Fruit fly (Drosophila melanogaster) whole organism, embryonic: ENCODE data around the gene CG8173.

ENCODE experiments used
- CG10274 ChIP-seq: fragments of 200-800 bp; sonication (Bioruptor generic); optimal IDR thresholded peaks from 3 replicates; lab custom pipeline; 2017; ENCODE audit warnings: missing biosample characterization, mild to moderate bottlenecking, missing genetic modification characterization
- CG10366 ChIP-seq: fragments of 200-800 bp; sonication (Bioruptor generic); IDR thresholded peaks from 2 replicates; pipeline ENCODE4 v1.3.6; 2022; ENCODE audit warnings: missing biosample characterization, missing genetic modification characterization
- CG11085 ChIP-seq: fragments of 200-800 bp; sonication (Bioruptor generic); IDR thresholded peaks from 2 replicates; pipeline ENCODE4 v1.3.6; 2022; ENCODE audit warnings: missing biosample characterization, missing genetic modification characterization
- CG12236 ChIP-seq: fragments of 200-800 bp; sonication (Bioruptor generic); optimal IDR thresholded peaks from 2 replicates; lab custom pipeline; 2016; ENCODE audit warnings: missing biosample characterization, missing genetic modification characterization
- CG14441 ChIP-seq: fragments of 200-800 bp; sonication (Bioruptor generic); IDR thresholded peaks from 2 replicates; pipeline ENCODE4 v1.3.6; 2022; ENCODE audit warnings: missing biosample characterization, missing genetic modification characterization
- CG14860 ChIP-seq: fragments of 200-800 bp; sonication (Bioruptor generic); IDR thresholded peaks from 3 replicates; pipeline ENCODE4 v1.3.6; 2022; ENCODE audit warnings: missing biosample characterization, missing genetic modification characterization; ENCODE audit not compliant: partially characterized antibody
- CG17328 ChIP-seq: fragments of 200-800 bp; sonication (Bioruptor generic); IDR thresholded peaks from 2 replicates; pipeline ENCODE4 v1.3.6; 2022; ENCODE audit warnings: missing biosample characterization, missing genetic modification characterization
- CG17359 ChIP-seq: fragments of 200-800 bp; sonication (Bioruptor generic); optimal IDR thresholded peaks from 3 replicates; lab custom pipeline; 2018; ENCODE audit warnings: missing biosample characterization, mild to moderate bottlenecking, missing genetic modification characterization, moderate library complexity
- CG2120 ChIP-seq: fragments of 200-800 bp; sonication (Bioruptor generic); optimal IDR thresholded peaks from 3 replicates; lab custom pipeline; 2016; ENCODE audit warnings: missing biosample characterization, missing genetic modification characterization
- CG4707 ChIP-seq: fragments of 200-800 bp; sonication (Bioruptor generic); optimal IDR thresholded peaks from 2 replicates; lab custom pipeline; 2018; ENCODE audit warnings: missing biosample characterization, mild to moderate bottlenecking, missing genetic modification characterization, moderate library complexity
- CG5180 ChIP-seq: fragments of 200-800 bp; sonication (Bioruptor generic); optimal IDR thresholded peaks from 3 replicates; lab custom pipeline; 2017; ENCODE audit warnings: missing biosample characterization, missing genetic modification characterization, mild to moderate bottlenecking, moderate library complexity, missing genetic modification reagents
- CG7271 ChIP-seq: fragments of 200-800 bp; sonication (Bioruptor generic); optimal IDR thresholded peaks from 2 replicates; lab custom pipeline; 2018; ENCODE audit warnings: missing biosample characterization, mild to moderate bottlenecking, missing genetic modification characterization, moderate library complexity
- CG7928 ChIP-seq: fragments of 200-800 bp; sonication (Bioruptor generic); optimal IDR thresholded peaks from 2 replicates; lab custom pipeline; 2017; ENCODE audit warnings: missing biosample characterization, mild to moderate bottlenecking, missing genetic modification characterization
- H2.0 ChIP-seq: fragments of 200-800 bp; sonication (Bioruptor generic); IDR thresholded peaks from 2 replicates; pipeline ENCODE4 v1.3.6; 2022; ENCODE audit warnings: missing biosample characterization, missing genetic modification characterization
- HLHmδ ChIP-seq: fragments of 200-800 bp; sonication (Bioruptor generic); optimal IDR thresholded peaks from 2 replicates; lab custom pipeline; 2018; ENCODE audit warnings: missing biosample characterization, mild to moderate bottlenecking, missing genetic modification characterization, moderate library complexity
- Hr39 ChIP-seq: fragments of >200 bp; optimal IDR thresholded peaks from 2 replicates; lab custom pipeline; 2017
- Hr51 ChIP-seq, 2 experiments: fragments of 200-800 bp; sonication (Bioruptor generic); optimal IDR thresholded peaks; 2 replicates in 1 of 2; 3 replicates in 1 of 2; lab custom pipeline; 2016 to 2018; ENCODE audit warnings: missing biosample characterization in 2 of 2, missing genetic modification characterization in 2 of 2, mild to moderate bottlenecking in 1 of 2, moderate library complexity in 1 of 2
- Kr ChIP-seq: fragments of 200-800 bp; sonication (Bioruptor generic); optimal IDR thresholded peaks from 2 replicates; lab custom pipeline; 2017; ENCODE audit warnings: missing biosample characterization, mild to moderate bottlenecking, missing genetic modification characterization
- Oli ChIP-seq: fragments of 200-800 bp; sonication (Bioruptor generic); optimal IDR thresholded peaks from 2 replicates; lab custom pipeline; 2018; ENCODE audit warnings: missing biosample characterization, mild to moderate bottlenecking, missing genetic modification characterization, moderate library complexity
- Ravus ChIP-seq: fragments of 200-800 bp; sonication (Bioruptor generic); IDR thresholded peaks from 2 replicates; pipeline ENCODE4 v1.3.6; 2022; ENCODE audit warnings: missing biosample characterization, missing genetic modification characterization
- Rfx ChIP-seq: fragments of 200-800 bp; sonication (Bioruptor generic); IDR thresholded peaks from 2 replicates; pipeline ENCODE4 v1.3.6; 2022; ENCODE audit warnings: missing biosample characterization, missing genetic modification characterization
- Stat92E ChIP-seq, 3 experiments: fragments of >200 bp in 2 of 3; fragments of 200-800 bp in 1 of 3; sonication (Bioruptor generic) in 1 of 3; optimal IDR thresholded peaks; 2 replicates each; lab custom pipeline; 2017 to 2019; ENCODE audit warnings: missing biosample characterization in 3 of 3, missing genetic modification characterization in 3 of 3, mild to moderate bottlenecking in 1 of 3, moderate library complexity in 1 of 3
- al ChIP-seq: fragments of 200-800 bp; sonication (Bioruptor generic); IDR thresholded peaks from 2 replicates; pipeline ENCODE4 v1.3.6; 2022; ENCODE audit warnings: missing biosample characterization, missing genetic modification characterization
- bigmax ChIP-seq: fragments of 200-800 bp; sonication (Bioruptor generic); optimal IDR thresholded peaks from 2 replicates; lab custom pipeline; 2018; ENCODE audit warnings: missing biosample characterization, mild to moderate bottlenecking, missing genetic modification characterization
- caup ChIP-seq: fragments of 200-800 bp; sonication (Bioruptor generic); optimal IDR thresholded peaks from 3 replicates; lab custom pipeline; 2017; ENCODE audit warnings: missing biosample characterization, mild to moderate bottlenecking, missing genetic modification characterization, moderate library complexity; ENCODE audit not compliant: severe bottlenecking
- cg ChIP-seq: fragments of 200-800 bp; sonication (Bioruptor generic); optimal IDR thresholded peaks from 3 replicates; lab custom pipeline; 2019; ENCODE audit warnings: missing biosample characterization, mild to moderate bottlenecking, missing genetic modification characterization, moderate library complexity
- crc ChIP-seq: fragments of 200-800 bp; sonication (Bioruptor generic); optimal IDR thresholded peaks from 2 replicates; lab custom pipeline; 2016; ENCODE audit warnings: missing biosample characterization, missing genetic modification characterization
- cwo ChIP-seq: fragments of 200-800 bp; sonication (Bioruptor generic); optimal IDR thresholded peaks from 3 replicates; lab custom pipeline; 2017; ENCODE audit warnings: missing biosample characterization, missing genetic modification characterization, mild to moderate bottlenecking, moderate library complexity, missing genetic modification reagents
- da ChIP-seq: fragments of 200-800 bp; sonication (Bioruptor generic); optimal IDR thresholded peaks from 2 replicates; lab custom pipeline; 2016; ENCODE audit warnings: missing biosample characterization, missing genetic modification characterization
- dpn ChIP-seq, 2 experiments: fragments of 200-800 bp; sonication (Bioruptor generic); optimal IDR thresholded peaks; 3 replicates each; lab custom pipeline; 2016; ENCODE audit warnings: missing biosample characterization in 2 of 2, missing genetic modification characterization in 2 of 2
- en ChIP-seq: fragments of 200-800 bp; sonication (Bioruptor generic); optimal IDR thresholded peaks from 2 replicates; lab custom pipeline; 2016; ENCODE audit warnings: missing biosample characterization, missing genetic modification characterization
- exex ChIP-seq: fragments of 200-800 bp; sonication (Bioruptor generic); optimal IDR thresholded peaks from 4 replicates; lab custom pipeline; 2018; ENCODE audit warnings: missing biosample characterization, mild to moderate bottlenecking, missing genetic modification characterization, moderate library complexity
- gem ChIP-seq: fragments of 200-800 bp; sonication (Bioruptor generic); optimal IDR thresholded peaks from 2 replicates; lab custom pipeline; 2019; ENCODE audit warnings: missing biosample characterization, mild to moderate bottlenecking, missing genetic modification characterization, moderate library complexity
- knrl ChIP-seq: fragments of 200-800 bp; sonication (Bioruptor generic); IDR thresholded peaks from 3 replicates; pipeline ENCODE4 v1.3.6; 2022; ENCODE audit warnings: missing biosample characterization, missing genetic modification characterization; ENCODE audit not compliant: partially characterized antibody
- lbe ChIP-seq: fragments of 200-800 bp; sonication (Bioruptor generic); optimal IDR thresholded peaks from 2 replicates; lab custom pipeline; 2016; ENCODE audit warnings: missing biosample characterization, mild to moderate bottlenecking, missing genetic modification characterization
- maf-S ChIP-seq: fragments of 200-800 bp; sonication (Bioruptor generic); optimal IDR thresholded peaks from 2 replicates; lab custom pipeline; 2016; ENCODE audit warnings: missing biosample characterization, missing genetic modification characterization
- nerfin-2 ChIP-seq: fragments of 200-800 bp; sonication (Bioruptor generic); IDR thresholded peaks from 2 replicates; pipeline ENCODE4 v1.3.6; 2022; ENCODE audit warnings: missing biosample characterization, missing genetic modification characterization; ENCODE audit not compliant: partially characterized antibody
- oc ChIP-seq: fragments of 200-800 bp; sonication (Bioruptor generic); optimal IDR thresholded peaks from 2 replicates; lab custom pipeline; 2018; ENCODE audit warnings: missing biosample characterization, mild to moderate bottlenecking, missing genetic modification characterization, moderate library complexity
- otp ChIP-seq: fragments of 200-800 bp; sonication (Bioruptor generic); IDR thresholded peaks from 3 replicates; pipeline ENCODE4, ENCODE4 v1.3.6; 2022; ENCODE audit warnings: missing biosample characterization, missing genetic modification characterization
- pfk ChIP-seq: fragments of 200-800 bp; sonication (Bioruptor generic); optimal IDR thresholded peaks from 2 replicates; lab custom pipeline; 2018; ENCODE audit warnings: missing biosample characterization, mild to moderate bottlenecking, missing genetic modification characterization, moderate library complexity
- pita ChIP-seq: fragments of 200-800 bp; sonication (Bioruptor generic); optimal IDR thresholded peaks from 2 replicates; lab custom pipeline; 2017; ENCODE audit warnings: missing biosample characterization, mild to moderate bottlenecking, missing genetic modification characterization
- pros ChIP-seq: fragments of 200-800 bp; sonication (Bioruptor generic); optimal IDR thresholded peaks from 3 replicates; lab custom pipeline; 2019; ENCODE audit warnings: missing biosample characterization, mild to moderate bottlenecking, missing genetic modification characterization, moderate library complexity
- pzg ChIP-seq: fragments of 200-800 bp; sonication (Bioruptor generic); optimal IDR thresholded peaks from 3 replicates; lab custom pipeline; 2018; ENCODE audit warnings: missing biosample characterization, mild to moderate bottlenecking, missing genetic modification characterization, moderate library complexity
- sim ChIP-seq: fragments of 200-800 bp; sonication (Bioruptor generic); IDR thresholded peaks from 2 replicates; pipeline ENCODE4 v1.3.6; 2022; ENCODE audit warnings: missing biosample characterization, missing genetic modification characterization
- sisA ChIP-seq: fragments of 200-800 bp; sonication (Bioruptor generic); IDR thresholded peaks from 2 replicates; pipeline ENCODE4 v1.3.6; 2022; ENCODE audit warnings: missing biosample characterization, missing genetic modification characterization
- sna ChIP-seq: fragments of 200-800 bp; sonication (Bioruptor generic); IDR thresholded peaks from 2 replicates; pipeline ENCODE4 v1.3.6; 2022; ENCODE audit warnings: missing biosample characterization, missing genetic modification characterization; ENCODE audit not compliant: partially characterized antibody
- stc ChIP-seq: fragments of 200-800 bp; sonication (Bioruptor generic); IDR thresholded peaks from 2 replicates; pipeline ENCODE4 v1.3.6; 2022; ENCODE audit warnings: missing biosample characterization, missing genetic modification characterization
- trem ChIP-seq: fragments of 200-800 bp; optimal IDR thresholded peaks from 3 replicates; lab custom pipeline; 2019; ENCODE audit warnings: missing biosample characterization, mild to moderate bottlenecking, missing genetic modification characterization, moderate library complexity
- yki ChIP-seq: fragments of >200 bp; optimal IDR thresholded peaks from 3 replicates; lab custom pipeline; 2018

The CG8173 gene

DNA sequence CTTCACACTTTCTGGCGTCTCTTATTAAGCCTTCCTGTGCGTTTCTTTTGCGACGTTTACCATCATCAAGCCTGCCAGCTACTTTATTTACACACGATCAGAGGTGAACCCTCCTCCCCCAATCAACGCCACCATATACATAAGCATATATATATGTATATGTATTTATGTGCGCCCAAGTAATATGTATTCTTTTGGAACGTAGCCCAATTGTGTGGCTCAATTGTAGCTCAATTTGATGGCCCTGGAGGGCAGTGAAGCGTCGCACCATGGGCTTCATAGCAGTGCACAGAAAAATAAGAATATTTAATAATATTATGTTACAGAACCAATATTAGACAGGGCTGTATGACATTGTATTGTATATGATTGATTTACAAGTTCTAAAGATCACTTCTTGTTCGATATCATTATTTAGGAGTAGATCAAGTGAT, 32.4 kb upstream of the CG8173 start (continued):
- TF ChIP-seq CG12236 (GFP tag; lab: Kevin White, UChicago): no peak
- TF ChIP-seq CG7271 (tag; lab: Kevin White, UChicago): no peak
- TF ChIP-seq CG7928 (GFP tag; lab: Kevin White, UChicago): no peak
- TF ChIP-seq cg (GFP tag; lab: Kevin White, UChicago): peak; percentile 17
- TF ChIP-seq sna (GFP tag; lab: Robert Waterston, UW): no peak
- TF ChIP-seq nerfin-2 (GFP tag; lab: Robert Waterston, UW): no peak
- no peak for TF ChIP-seq da (GFP tag; lab: Kevin White, UChicago)
- no peak for TF ChIP-seq gem (tag; lab: Kevin White, UChicago)
- TF ChIP-seq CG2120 (GFP tag; lab: Kevin White, UChicago): no peak
- no peak for TF ChIP-seq en
- TF ChIP-seq sim: no peak
- TF ChIP-seq CG10274: no peak
- no peak for TF ChIP-seq stc (GFP tag; lab: Robert Waterston, UW)
- TF ChIP-seq CG5180 (GFP tag; lab: Kevin White, UChicago): no peak
- TF ChIP-seq Oli: no peak
- TF ChIP-seq Hr39: no peak
- no peak for TF ChIP-seq Kr (GFP tag; lab: Kevin White, UChicago)
- TF ChIP-seq crc (GFP tag; lab: Kevin White, UChicago): no peak
- TF ChIP-seq Hr51 (GFP tag; optimal IDR thresholded peaks at IDR 0.05; lab: Kevin White, UChicago): no peak
- no peak for TF ChIP-seq CG14441 (GFP tag; lab: Robert Waterston, UW)
- TF ChIP-seq pzg: no peak
- TF ChIP-seq exex: peak; percentile 2
- TF ChIP-seq maf-S (GFP tag; lab: Kevin White, UChicago): no peak
- TF ChIP-seq CG4707 (GFP tag; lab: Kevin White, UChicago): peak; percentile 78
- no peak for TF ChIP-seq yki (lab: Kevin White, UChicago)
- no peak for TF ChIP-seq CG10366 (GFP tag; lab: Robert Waterston, UW)
- TF ChIP-seq otp (GFP tag; lab: Robert Waterston, UW): 0 out of 3 replicates have a peak, but pooled peaks have one; percentile 4
- TF ChIP-seq bigmax (GFP tag; lab: Kevin White, UChicago): no peak
- TF ChIP-seq CG17328 (GFP tag; lab: Robert Waterston, UW): no peak; the same call in 1 of the 2 replicates
- TF ChIP-seq pros (GFP tag; lab: Kevin White, UChicago): peak; percentile 77
- TF ChIP-seq CG14860 (GFP tag; lab: Robert Waterston, UW): no peak
- TF ChIP-seq Rfx (GFP tag; lab: Robert Waterston, UW): no peak
- no peak for TF ChIP-seq caup (GFP tag; lab: Kevin White, UChicago)
- TF ChIP-seq pita (GFP tag; lab: Kevin White, UChicago): no peak
- no peak for TF ChIP-seq dpn (GFP tag; optimal IDR thresholded peaks at IDR 0.05; lab: Kevin White, UChicago)
- no peak for TF ChIP-seq H2.0 (GFP tag; lab: Robert Waterston, UW)

- TF ChIP-seq sisA (no peak), oc (tag; lab: Kevin White, UChicago) (no peak), CG17359 (no peak), HLHmδ (GFP tag; lab: Kevin White, UChicago) (no peak), al (GFP tag; lab: Robert Waterston, UW) (no peak), pfk (peak; percentile 49), Ravus (GFP tag; lab: Robert Waterston, UW) (no peak), lbe (GFP tag; lab: Kevin White, UChicago) (no peak), knrl (GFP tag; lab: Robert Waterston, UW) (no peak), trem (tag; lab: Kevin White, UChicago) (no peak), Stat92E (GFP tag; optimal IDR thresholded peaks at IDR 0.05; lab: Kevin White, UChicago) (no peak), gem (tag; lab: Kevin White, UChicago) (peak; percentile 24), CG11085 (GFP tag; lab: Robert Waterston, UW) (no peak), cwo (no peak), CG17328 (GFP tag; lab: Robert Waterston, UW) (peak; percentile 15; the same call in 1 of the 2 replicates)
These were observed 31.8 kb upstream of the CG8173 start for dm6 chrX:17741019-17741863.
